Fruit fly (Drosophila melanogaster) whole organism, adult: ENCODE results near the gene cyr.

Experiments used
- CG7101 ChIP-seq: fragments of 200-800 bp; sonication (Bioruptor generic); optimal IDR thresholded peaks from 2 replicates; lab custom pipeline; 2018; ENCODE audit warnings: missing biosample characterization, mild to moderate bottlenecking, missing genetic modification characterization, moderate library complexity
- bab1 ChIP-seq: fragments of 200-800 bp; sonication (Bioruptor generic); optimal IDR thresholded peaks from 3 replicates; lab custom pipeline; 2019; ENCODE audit warnings: missing biosample characterization, mild to moderate bottlenecking, missing genetic modification characterization, moderate library complexity
- kay ChIP-seq: fragments of 200-800 bp; sonication (Bioruptor generic); peaks from one replicate; lab custom pipeline; 2016; ENCODE audit warnings: missing biosample characterization, missing genetic modification characterization, borderline replicate concordance

- TF ChIP-seq kay (GFP tag; lab: Kevin White, UChicago), result no peak
- peak; percentile 21 for TF ChIP-seq bab1 (GFP tag; lab: Kevin White, UChicago)
- TF ChIP-seq CG7101, result peak; percentile 45
These were observed 17.2 kb upstream of the cyr start, which contains the start of gene CG18262 for dm6 chrX:8152718-8153117.
